Worm (Caenorhabditis elegans) whole organism, early embryonic: ENCODE measurements around the gene dtmk-1.

ENCODE experiments used
- B0310.2 ChIP-seq: sonication (generic microtip); optimal IDR thresholded peaks from 2 replicates; lab custom pipeline; 2016; ENCODE audit warnings: mild to moderate bottlenecking, missing genetic modification characterization, missing compliant biosample characterization
- F13C5.2 ChIP-seq: sonication (generic microtip); optimal IDR thresholded peaks from 2 replicates; lab custom pipeline; 2017; ENCODE audit warnings: mild to moderate bottlenecking, missing genetic modification characterization, inconsistent platforms, missing compliant biosample characterization
- aly-1 ChIP-seq: sonication (generic microtip); optimal IDR thresholded peaks from 2 replicates; lab custom pipeline; 2016; ENCODE audit warnings: missing genetic modification characterization, missing compliant biosample characterization
- ama-1 ChIP-seq: fragments of 150-350 bp; optimal IDR thresholded peaks from 2 replicates; lab custom pipeline; 2014
- ceh-13 ChIP-seq: fragments of 200-800 bp; sonication (Bioruptor generic); optimal IDR thresholded peaks from 2 replicates; lab custom pipeline; 2018; ENCODE audit warnings: mild to moderate bottlenecking, missing genetic modification characterization, missing compliant biosample characterization
- flt-1 ChIP-seq: fragments of 200-800 bp; sonication (Bioruptor generic); IDR thresholded peaks from 2 replicates; pipeline ENCODE4 v1.3.6; 2022; ENCODE audit warnings: missing genetic modification characterization, missing compliant biosample characterization
- hmbx-1 ChIP-seq: sonication (generic microtip); optimal IDR thresholded peaks from 2 replicates; lab custom pipeline; 2016; ENCODE audit warnings: mild to moderate bottlenecking, missing genetic modification characterization, missing compliant biosample characterization
- hmg-4 ChIP-seq: fragments of 200-800 bp; sonication (Bioruptor generic); optimal IDR thresholded peaks from 2 replicates; lab custom pipeline; 2018; ENCODE audit warnings: mild to moderate bottlenecking, missing genetic modification characterization, missing compliant biosample characterization
- pes-1 ChIP-seq: fragments of 200-800 bp; sonication (Bioruptor generic); IDR thresholded peaks from 2 replicates; pipeline ENCODE4 v1.3.6; 2022; ENCODE audit warnings: missing genetic modification reagents, missing genetic modification characterization, missing compliant biosample characterization
- tbx-11 ChIP-seq: fragments of 200-800 bp; sonication (Bioruptor generic); IDR thresholded peaks from 2 replicates; pipeline ENCODE4 v1.3.6; 2022; ENCODE audit warnings: missing genetic modification characterization, missing compliant biosample characterization
- tra-4 ChIP-seq: sonication (generic microtip); optimal IDR thresholded peaks from 2 replicates; lab custom pipeline; 2017; ENCODE audit warnings: missing genetic modification characterization, missing compliant biosample characterization

DNA sequence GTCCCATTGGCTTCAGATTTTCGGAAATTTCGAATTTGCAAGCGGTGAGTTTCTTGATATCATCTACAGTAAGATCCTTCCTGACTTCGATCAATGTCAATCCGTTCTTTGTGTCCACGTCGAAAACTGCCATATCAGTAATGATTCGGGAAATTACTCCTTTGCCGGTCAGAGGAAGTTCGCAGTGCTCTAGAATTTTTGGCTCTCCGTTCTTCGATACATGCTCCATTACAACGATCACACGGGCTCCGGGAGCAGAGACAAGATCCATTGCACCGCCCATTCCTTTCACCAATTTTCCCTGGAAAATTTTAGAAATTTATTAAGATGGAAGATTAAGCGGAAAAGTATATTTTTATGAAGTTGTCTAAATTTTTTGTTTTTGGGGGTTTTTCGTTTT, 32.3 kb downstream of the dtmk-1 start:
- TF ChIP-seq tbx-11 (GFP tag; lab: Robert Waterston, UW) (no peak), hmg-4 (GFP tag; lab: Kevin White, UChicago) (no peak), flt-1 (no peak), ama-1 (lab: Kevin White, UChicago) (no peak), ceh-13 (GFP tag; lab: Kevin White, UChicago) (no peak), hmbx-1 (tag; lab: Kevin White, UChicago) (no peak), tra-4 (tag; lab: Kevin White, UChicago) (no peak), pes-1 (no peak), B0310.2 (tag; lab: Kevin White, UChicago) (no peak), aly-1 (tag; lab: Kevin White, UChicago) (no peak), F13C5.2 (tag; lab: Kevin White, UChicago) (no peak)
